Worm (Caenorhabditis elegans): Measurements from ENCODE around the gene deb-1.

DNA sequence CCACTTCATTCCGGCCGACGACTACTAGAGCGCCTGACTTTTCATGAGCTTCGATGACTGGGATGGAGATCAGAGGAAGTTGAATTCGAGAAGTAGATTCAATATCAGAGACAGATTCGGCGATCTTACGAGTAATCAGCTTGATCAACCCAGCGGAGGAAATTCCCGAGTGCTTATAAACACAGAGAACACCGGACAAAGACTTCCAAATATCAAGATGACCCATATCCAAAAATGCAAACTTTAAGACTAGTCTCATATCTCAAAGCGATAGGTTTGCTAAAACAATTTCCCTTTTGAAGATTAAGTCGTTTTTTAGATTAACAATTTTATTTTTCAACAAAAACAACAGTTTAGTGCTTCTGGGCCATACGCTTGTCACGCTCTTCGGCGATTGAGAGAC is 10.7 kb downstream of the deb-1 start, which contains the start of gene Y43B11AR.3:
- TF ChIP-seq sea-1 (GFP tag; conservative IDR thresholded peaks at IDR 0.05) (no peak), F13C5.2 (tag; optimal IDR thresholded peaks at IDR 0.05) (no peak), ama-1 (optimal IDR thresholded peaks at IDR 0.05) (no peak), scrt-1 (GFP tag; IDR thresholded peaks at IDR 0.05) (no peak), tbx-37 (GFP tag; conservative IDR thresholded peaks at IDR 0.05) (no peak), ets-7 (tag; optimal IDR thresholded peaks at IDR 0.05) (no peak), flt-1 (GFP tag; IDR thresholded peaks at IDR 0.05) (no peak), aly-1 (tag; optimal IDR thresholded peaks at IDR 0.05) (no peak), B0310.2 (tag; optimal IDR thresholded peaks at IDR 0.05) (no peak), tra-4 (tag; optimal IDR thresholded peaks at IDR 0.05) (no peak), pes-1 (GFP tag; IDR thresholded peaks at IDR 0.05) (no peak), hmbx-1 (tag; optimal IDR thresholded peaks at IDR 0.05) (no peak), hnd-1 (tag; optimal IDR thresholded peaks at IDR 0.05) (no peak)

Data from whole organism, early embryonic.